Fruit fly (Drosophila melanogaster) whole organism, adult: ENCODE data around the gene CG7058.

Experiments
- CG11617 ChIP-seq: fragments of 200-800 bp; sonication (Bioruptor generic); optimal IDR thresholded peaks from 2 replicates; lab custom pipeline; 2017; ENCODE audit warnings: mild to moderate bottlenecking, missing biosample characterization, missing genetic modification reagents, missing genetic modification characterization
- CG12768 ChIP-seq: fragments of 200-800 bp; sonication (Bioruptor generic); optimal IDR thresholded peaks from 2 replicates; lab custom pipeline; 2017; ENCODE audit warnings: missing biosample characterization, missing genetic modification characterization, mild to moderate bottlenecking, moderate library complexity, missing genetic modification reagents
- CG14711 ChIP-seq: fragments of 200-800 bp; sonication (Bioruptor generic); optimal IDR thresholded peaks from 2 replicates; lab custom pipeline; 2018; ENCODE audit warnings: missing biosample characterization, mild to moderate bottlenecking, missing genetic modification characterization, moderate library complexity
- CG33017 ChIP-seq: fragments of 200-800 bp; sonication (Bioruptor generic); optimal IDR thresholded peaks from 2 replicates; lab custom pipeline; 2018; ENCODE audit warnings: missing biosample characterization, mild to moderate bottlenecking, missing genetic modification characterization, moderate library complexity
- CG5204 ChIP-seq: fragments of 200-800 bp; sonication (Bioruptor generic); optimal IDR thresholded peaks from 2 replicates; lab custom pipeline; 2016; ENCODE audit warnings: missing biosample characterization, missing genetic modification characterization
- CG7101 ChIP-seq: fragments of 200-800 bp; sonication (Bioruptor generic); optimal IDR thresholded peaks from 2 replicates; lab custom pipeline; 2018; ENCODE audit warnings: missing biosample characterization, mild to moderate bottlenecking, missing genetic modification characterization, moderate library complexity
- Clk ChIP-seq: fragments of 200-800 bp; sonication (Bioruptor generic); optimal IDR thresholded peaks from 2 replicates; lab custom pipeline; 2017; ENCODE audit warnings: missing biosample characterization, missing genetic modification characterization
- Crg-1 ChIP-seq: fragments of 200-800 bp; sonication (Bioruptor generic); optimal IDR thresholded peaks from 2 replicates; lab custom pipeline; 2016; ENCODE audit warnings: missing biosample characterization, missing genetic modification characterization
- Mnt ChIP-seq: fragments of 200-800 bp; sonication (Bioruptor generic); optimal IDR thresholded peaks from 2 replicates; lab custom pipeline; 2016; ENCODE audit warnings: missing biosample characterization, mild to moderate bottlenecking, missing genetic modification characterization
- cnc ChIP-seq, 2 experiments: fragments of >200 bp; optimal IDR thresholded peaks; 2 replicates each; lab custom pipeline; 2017
- ovo ChIP-seq: fragments of 200-800 bp; sonication (Bioruptor generic); optimal IDR thresholded peaks from 2 replicates; lab custom pipeline; 2016; ENCODE audit warnings: missing biosample characterization, missing genetic modification characterization
- pad ChIP-seq: fragments of 200-800 bp; sonication (Bioruptor generic); optimal IDR thresholded peaks from 3 replicates; lab custom pipeline; 2017; ENCODE audit warnings: missing biosample characterization, missing genetic modification characterization, mild to moderate bottlenecking, moderate library complexity, missing genetic modification reagents
- tj ChIP-seq: fragments of 200-800 bp; sonication (Bioruptor generic); optimal IDR thresholded peaks from 3 replicates; lab custom pipeline; 2017; ENCODE audit warnings: missing biosample characterization, mild to moderate bottlenecking, missing genetic modification characterization, moderate library complexity
- toe ChIP-seq: fragments of 200-800 bp; sonication (Bioruptor generic); optimal IDR thresholded peaks from 2 replicates; lab custom pipeline; 2016; ENCODE audit warnings: missing biosample characterization, missing genetic modification characterization

DNA sequence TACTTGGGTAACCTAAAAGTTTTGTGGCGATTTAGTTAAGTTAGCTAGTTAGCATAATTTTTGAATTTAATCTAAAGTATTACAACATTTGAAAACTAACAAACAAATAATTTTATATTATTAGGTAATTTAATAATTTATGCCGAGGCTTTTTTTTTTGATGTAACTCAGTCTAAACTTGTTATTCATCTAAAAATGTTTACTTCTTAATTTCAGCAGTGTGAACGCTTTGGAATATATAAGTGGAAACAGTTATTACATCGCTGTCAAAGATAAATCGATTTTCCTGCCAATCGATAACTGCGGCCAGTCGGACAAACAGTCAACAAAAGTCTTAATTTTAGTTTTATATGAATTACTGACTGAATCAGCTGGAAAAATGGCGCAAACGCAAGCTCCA, 51.4 kb downstream of the CG7058 start, which contains the start of gene Usp39:
- TF ChIP-seq CG33017 (tag; lab: Kevin White, UChicago) (no peak), CG12768 (GFP tag; lab: Kevin White, UChicago) (no peak), cnc (optimal IDR thresholded peaks at IDR 0.05; lab: Kevin White, UChicago) (no peak), toe (GFP tag; lab: Kevin White, UChicago) (no peak), tj (GFP tag; lab: Kevin White, UChicago) (no peak), ovo (GFP tag; lab: Kevin White, UChicago) (no peak), pad (GFP tag; lab: Kevin White, UChicago) (no peak), Mnt (GFP tag; lab: Kevin White, UChicago) (no peak), CG11617 (GFP tag; lab: Kevin White, UChicago) (no peak), Crg-1 (GFP tag; lab: Kevin White, UChicago) (no peak), CG5204 (GFP tag; lab: Kevin White, UChicago) (no peak), CG14711 (peak; percentile 13), CG7101 (tag; lab: Kevin White, UChicago) (peak; percentile 54), Clk (GFP tag; lab: Kevin White, UChicago) (no peak)
